Fruit fly (Drosophila melanogaster): ENCODE measurements around the gene Lasp.

- no peak for TF ChIP-seq spab (GFP tag; optimal IDR thresholded peaks at IDR 0.05)
- no peak for TF ChIP-seq CG16779 (tag; optimal IDR thresholded peaks at IDR 0.05)
- no peak for TF ChIP-seq fkh (GFP tag; optimal IDR thresholded peaks at IDR 0.05)
- no peak for TF ChIP-seq ss (GFP tag; optimal IDR thresholded peaks at IDR 0.05)
- no peak for TF ChIP-seq Hr39 (GFP tag; optimal IDR thresholded peaks at IDR 0.05)
These were observed 31.9 kb downstream of the Lasp start for dm6 chr3L:16679492-16680120.
